Worm (Caenorhabditis elegans) whole organism, young adult: ENCODE results near the gene nsph-1.1.

ENCODE experiments used
- F10E7.11 ChIP-seq: sonication (generic microtip); optimal IDR thresholded peaks from 2 replicates; lab custom pipeline; 2017; ENCODE audit warnings: mild to moderate bottlenecking, missing genetic modification characterization, moderate library complexity, missing compliant biosample characterization
- K11D2.4 ChIP-seq: fragments of 200-800 bp; sonication (Bioruptor generic); IDR thresholded peaks from 2 replicates; pipeline ENCODE4 v1.3.6; 2022; ENCODE audit warnings: missing genetic modification reagents, missing genetic modification characterization, missing compliant biosample characterization
- Y79H2A.3 ChIP-seq: fragments of 200-800 bp; sonication (Bioruptor generic); conservative IDR thresholded peaks from 2 replicates; pipeline ENCODE4 v1.3.6; 2022; ENCODE audit warnings: missing genetic modification reagents, missing genetic modification characterization, missing compliant biosample characterization
- ama-1 ChIP-seq, 3 experiments: fragments of 150-350 bp in 1 of 3; sonication (generic microtip) in 2 of 3; optimal IDR thresholded peaks; 2 replicates each; lab custom pipeline; 2014 to 2018; ENCODE audit warnings: missing biosample characterization in 2 of 3, missing genetic modification characterization in 2 of 3, missing genetic modification reagents in 2 of 3
- attf-6 ChIP-seq: fragments of 200-800 bp; sonication (Bioruptor generic); IDR thresholded peaks from 2 replicates; pipeline ENCODE4 v1.3.6; 2022; ENCODE audit warnings: missing genetic modification reagents, missing genetic modification characterization, missing compliant biosample characterization
- ceh-100 ChIP-seq: fragments of 200-800 bp; sonication (Bioruptor generic); IDR thresholded peaks from 2 replicates; pipeline ENCODE4 v1.3.6; 2022; ENCODE audit warnings: missing genetic modification reagents, missing genetic modification characterization, missing compliant biosample characterization
- lag-1 ChIP-seq: fragments of 200-800 bp; sonication (Bioruptor generic); IDR thresholded peaks from 2 replicates; pipeline ENCODE4 v1.3.6; 2022; ENCODE audit warnings: missing genetic modification reagents, missing genetic modification characterization, missing compliant biosample characterization
- lin-26 ChIP-seq: fragments of 200-800 bp; sonication (Bioruptor generic); IDR thresholded peaks from 2 replicates; pipeline ENCODE4 v1.3.6; 2022; ENCODE audit warnings: missing genetic modification reagents, missing genetic modification characterization, missing compliant biosample characterization
- lin-40 ChIP-seq: sonication (generic microtip); optimal IDR thresholded peaks from 2 replicates; lab custom pipeline; 2016; ENCODE audit warnings: missing genetic modification characterization, mild to moderate bottlenecking, missing compliant biosample characterization, missing genotype, missing genetic modification reagents
- nfya-1 ChIP-seq: sonication (generic microtip); optimal IDR thresholded peaks from 2 replicates; lab custom pipeline; 2017; ENCODE audit warnings: antibody characterized with exemption, missing compliant biosample characterization, missing genetic modification characterization, borderline replicate concordance; ENCODE audit not compliant: insufficient read depth
- snpc-4 ChIP-seq, 5 experiments: fragments of 150-350 bp in 1 of 5; sonication (generic microtip) in 4 of 5; optimal IDR thresholded peaks; 2 replicates each; lab custom pipeline; 2014 to 2018; ENCODE audit warnings: missing genetic modification characterization in 5 of 5, missing biosample characterization in 3 of 5, antibody characterized with exemption in 2 of 5, mild to moderate bottlenecking in 2 of 5, missing compliant biosample characterization in 2 of 5, missing genotype in 2 of 5, moderate library complexity in 2 of 5, missing genetic modification reagents in 1 of 5
- unc-130 ChIP-seq: sonication (generic microtip); optimal IDR thresholded peaks from 2 replicates; lab custom pipeline; 2016; ENCODE audit warnings: missing genetic modification reagents, missing genetic modification characterization, missing compliant biosample characterization
- ztf-18 ChIP-seq: sonication (generic microtip); optimal IDR thresholded peaks from 2 replicates; lab custom pipeline; 2016; ENCODE audit warnings: missing genotype, mild to moderate bottlenecking, missing genetic modification characterization, missing compliant biosample characterization
- ztf-6 ChIP-seq: fragments of 200-800 bp; sonication (Bioruptor generic); IDR thresholded peaks from 2 replicates; pipeline ENCODE4 v1.3.6; 2022; ENCODE audit warnings: missing genetic modification reagents, missing genetic modification characterization, missing compliant biosample characterization

- TF ChIP-seq snpc-4 (GFP tag; optimal IDR thresholded peaks at IDR 0.05; lab: Kevin White, UChicago) = no peak
- no peak for TF ChIP-seq snpc-4 (tag; optimal IDR thresholded peaks at IDR 0.05; lab: Kevin White, UChicago)
- TF ChIP-seq lin-26 (GFP tag; lab: Robert Waterston, UW) = no peak
- no peak for TF ChIP-seq attf-6
- no peak for TF ChIP-seq F10E7.11 (tag; lab: Kevin White, UChicago)
- TF ChIP-seq lag-1 (GFP tag; lab: Robert Waterston, UW) = no peak
- no peak for TF ChIP-seq nfya-1
- TF ChIP-seq ceh-100 (GFP tag; lab: Robert Waterston, UW) = no peak
- no peak for TF ChIP-seq unc-130 (GFP tag; lab: Kevin White, UChicago)
- TF ChIP-seq K11D2.4 (GFP tag; lab: Robert Waterston, UW) = no peak
- TF ChIP-seq Y79H2A.3 (GFP tag; lab: Robert Waterston, UW) = no peak
- no peak for TF ChIP-seq ztf-18 (tag; lab: Kevin White, UChicago)
- peak; percentile 23 for TF ChIP-seq lin-40 (tag; lab: Kevin White, UChicago)
- no peak for TF ChIP-seq ztf-6 (GFP tag; lab: Robert Waterston, UW)
- no peak for TF ChIP-seq ama-1 (optimal IDR thresholded peaks at IDR 0.05; lab: Kevin White, UChicago)
- TF ChIP-seq ama-1 (GFP tag; optimal IDR thresholded peaks at IDR 0.05; lab: Kevin White, UChicago) = no peak
Measured at ce11 chrII:8818257-8818656, 51.7 kb downstream of the nsph-1.1 start.
